Worm (Caenorhabditis elegans) whole organism, early embryonic: Measurements from ENCODE around the gene rsp-1.

ENCODE experiments used
- B0310.2 ChIP-seq: sonication (generic microtip); optimal IDR thresholded peaks from 2 replicates; lab custom pipeline; 2016; ENCODE audit warnings: mild to moderate bottlenecking, missing genetic modification characterization, missing compliant biosample characterization
- F13C5.2 ChIP-seq: sonication (generic microtip); optimal IDR thresholded peaks from 2 replicates; lab custom pipeline; 2017; ENCODE audit warnings: mild to moderate bottlenecking, missing genetic modification characterization, inconsistent platforms, missing compliant biosample characterization
- aly-1 ChIP-seq: sonication (generic microtip); optimal IDR thresholded peaks from 2 replicates; lab custom pipeline; 2016; ENCODE audit warnings: missing genetic modification characterization, missing compliant biosample characterization
- ama-1 ChIP-seq: fragments of 150-350 bp; optimal IDR thresholded peaks from 2 replicates; lab custom pipeline; 2014
- ceh-13 ChIP-seq: fragments of 200-800 bp; sonication (Bioruptor generic); optimal IDR thresholded peaks from 2 replicates; lab custom pipeline; 2018; ENCODE audit warnings: mild to moderate bottlenecking, missing genetic modification characterization, missing compliant biosample characterization
- ceh-36 ChIP-seq: sonication (generic microtip); optimal IDR thresholded peaks from 2 replicates; lab custom pipeline; 2016; ENCODE audit warnings: missing genetic modification characterization, inconsistent platforms, missing compliant biosample characterization
- ets-7 ChIP-seq: sonication (generic microtip); optimal IDR thresholded peaks from 2 replicates; lab custom pipeline; 2016; ENCODE audit warnings: missing genotype, missing genetic modification characterization, missing compliant biosample characterization
- flt-1 ChIP-seq: fragments of 200-800 bp; sonication (Bioruptor generic); IDR thresholded peaks from 2 replicates; pipeline ENCODE4 v1.3.6; 2022; ENCODE audit warnings: missing genetic modification characterization, missing compliant biosample characterization
- hmbx-1 ChIP-seq: sonication (generic microtip); optimal IDR thresholded peaks from 2 replicates; lab custom pipeline; 2016; ENCODE audit warnings: mild to moderate bottlenecking, missing genetic modification characterization, missing compliant biosample characterization
- hmg-4 ChIP-seq: fragments of 200-800 bp; sonication (Bioruptor generic); optimal IDR thresholded peaks from 2 replicates; lab custom pipeline; 2018; ENCODE audit warnings: mild to moderate bottlenecking, missing genetic modification characterization, missing compliant biosample characterization
- hnd-1 ChIP-seq: sonication (generic microtip); optimal IDR thresholded peaks from 2 replicates; lab custom pipeline; 2016; ENCODE audit warnings: missing genetic modification characterization, missing compliant biosample characterization
- pes-1 ChIP-seq: fragments of 200-800 bp; sonication (Bioruptor generic); IDR thresholded peaks from 2 replicates; pipeline ENCODE4 v1.3.6; 2022; ENCODE audit warnings: missing genetic modification reagents, missing genetic modification characterization, missing compliant biosample characterization
- scrt-1 ChIP-seq: fragments of 200-800 bp; sonication (Bioruptor generic); IDR thresholded peaks from 2 replicates; pipeline ENCODE4 v1.3.6; 2022; ENCODE audit warnings: missing genetic modification characterization, missing compliant biosample characterization
- sea-1 ChIP-seq: fragments of 200-800 bp; sonication (Bioruptor generic); conservative IDR thresholded peaks from 2 replicates; pipeline ENCODE4 v1.3.6; 2022; ENCODE audit warnings: missing genetic modification characterization, missing compliant biosample characterization
- tbx-11 ChIP-seq: fragments of 200-800 bp; sonication (Bioruptor generic); IDR thresholded peaks from 2 replicates; pipeline ENCODE4 v1.3.6; 2022; ENCODE audit warnings: missing genetic modification characterization, missing compliant biosample characterization
- tbx-37 ChIP-seq: fragments of 200-800 bp; sonication (Bioruptor generic); conservative IDR thresholded peaks from 2 replicates; pipeline ENCODE4 v1.3.6; 2022; ENCODE audit warnings: missing genetic modification reagents, missing genetic modification characterization, missing compliant biosample characterization
- tra-4 ChIP-seq: sonication (generic microtip); optimal IDR thresholded peaks from 2 replicates; lab custom pipeline; 2017; ENCODE audit warnings: missing genetic modification characterization, missing compliant biosample characterization

The rsp-1 gene

ce11 chrII:11443862-11444261 lies 9.3 kb upstream of the rsp-1 start, which contains the start of gene adbp-1:
adbp-1 (plus strand) TSS chrII:11444162.
- no peak for TF ChIP-seq hmg-4 (GFP tag; lab: Kevin White, UChicago)
- TF ChIP-seq ceh-36 (tag; lab: Kevin White, UChicago), result no peak
- no peak for TF ChIP-seq flt-1 (GFP tag; lab: Robert Waterston, UW)
- no peak for TF ChIP-seq tbx-11 (GFP tag; lab: Robert Waterston, UW)
- TF ChIP-seq ets-7 (tag; lab: Kevin White, UChicago), result no peak

ce11 chrII:11444973-11445372 lies 8.2 kb upstream of the rsp-1 start, which contains the start of gene W02B12.13:
W02B12.13 (plus strand) TSS chrII:11445273.
- TF ChIP-seq hmbx-1 (tag; lab: Kevin White, UChicago), result no peak
- no peak for TF ChIP-seq F13C5.2 (tag; lab: Kevin White, UChicago)
- no peak for TF ChIP-seq B0310.2 (tag; lab: Kevin White, UChicago)
- TF ChIP-seq aly-1 (tag; lab: Kevin White, UChicago), result no peak
- no peak for TF ChIP-seq flt-1 (GFP tag; lab: Robert Waterston, UW)
- no peak for TF ChIP-seq ama-1 (lab: Kevin White, UChicago)
- no peak for TF ChIP-seq ets-7 (tag; lab: Kevin White, UChicago)
- TF ChIP-seq ceh-36 (tag; lab: Kevin White, UChicago), result no peak
- TF ChIP-seq sea-1, result no peak
- no peak for TF ChIP-seq pes-1 (GFP tag; lab: Robert Waterston, UW)
- TF ChIP-seq hnd-1 (tag; lab: Kevin White, UChicago), result no peak
- no peak for TF ChIP-seq scrt-1 (GFP tag; lab: Robert Waterston, UW)
- no peak for TF ChIP-seq ceh-13
- no peak for TF ChIP-seq hmg-4 (GFP tag; lab: Kevin White, UChicago)
- no peak for TF ChIP-seq tbx-37 (GFP tag; lab: Robert Waterston, UW)
- TF ChIP-seq tra-4, result no peak

ce11 chrII:11448753-11449152 lies 4.4 kb upstream of the rsp-1 start, which contains the start of gene W02B12.1:
W02B12.1 (plus strand) TSS chrII:11449021.
- TF ChIP-seq hmg-4 (GFP tag; lab: Kevin White, UChicago) (no peak), tbx-11 (GFP tag; lab: Robert Waterston, UW) (no peak), ama-1 (lab: Kevin White, UChicago) (no peak), hnd-1 (tag; lab: Kevin White, UChicago) (no peak), B0310.2 (tag; lab: Kevin White, UChicago) (no peak), sea-1 (no peak)

- TF ChIP-seq ceh-36 (tag; lab: Kevin White, UChicago) (no peak), flt-1 (GFP tag; lab: Robert Waterston, UW) (no peak), ama-1 (lab: Kevin White, UChicago) (no peak), hmg-4 (GFP tag; lab: Kevin White, UChicago) (no peak), aly-1 (tag; lab: Kevin White, UChicago) (no peak), ceh-13 (no peak), hmbx-1 (tag; lab: Kevin White, UChicago) (no peak), B0310.2 (tag; lab: Kevin White, UChicago) (no peak), tbx-11 (GFP tag; lab: Robert Waterston, UW) (no peak), tra-4 (no peak), tbx-37 (GFP tag; lab: Robert Waterston, UW) (no peak), pes-1 (GFP tag; lab: Robert Waterston, UW) (no peak), hnd-1 (tag; lab: Kevin White, UChicago) (no peak)
Observed at ce11 chrII:11450882-11451281, 2.3 kb upstream of the rsp-1 start.

- no peak for TF ChIP-seq ets-7 (tag; lab: Kevin White, UChicago)
Observed at ce11 chrII:11451738-11452137, 1.4 kb upstream of the rsp-1 start.

- no peak for TF ChIP-seq ets-7 (tag; lab: Kevin White, UChicago)
- no peak for TF ChIP-seq scrt-1 (GFP tag; lab: Robert Waterston, UW)
- TF ChIP-seq pes-1 (GFP tag; lab: Robert Waterston, UW), result no peak
- TF ChIP-seq hmg-4 (GFP tag; lab: Kevin White, UChicago), result no peak
- no peak for TF ChIP-seq tra-4
- no peak for TF ChIP-seq F13C5.2 (tag; lab: Kevin White, UChicago)
- no peak for TF ChIP-seq aly-1 (tag; lab: Kevin White, UChicago)
- no peak for TF ChIP-seq hmbx-1 (tag; lab: Kevin White, UChicago)
- TF ChIP-seq ceh-36 (tag; lab: Kevin White, UChicago), result no peak
- no peak for TF ChIP-seq ama-1 (lab: Kevin White, UChicago)
- no peak for TF ChIP-seq ceh-13
- no peak for TF ChIP-seq B0310.2 (tag; lab: Kevin White, UChicago)
- TF ChIP-seq tbx-37 (GFP tag; lab: Robert Waterston, UW), result no peak
- no peak for TF ChIP-seq hnd-1 (tag; lab: Kevin White, UChicago)
- TF ChIP-seq tbx-11 (GFP tag; lab: Robert Waterston, UW), result no peak
- TF ChIP-seq sea-1, result no peak
Observed at ce11 chrII:11452498-11453005, 610 bp upstream of the rsp-1 start, which contains the start of gene rsp-2. rsp-2 (minus strand) TSS chrII:11452955.

DNA sequence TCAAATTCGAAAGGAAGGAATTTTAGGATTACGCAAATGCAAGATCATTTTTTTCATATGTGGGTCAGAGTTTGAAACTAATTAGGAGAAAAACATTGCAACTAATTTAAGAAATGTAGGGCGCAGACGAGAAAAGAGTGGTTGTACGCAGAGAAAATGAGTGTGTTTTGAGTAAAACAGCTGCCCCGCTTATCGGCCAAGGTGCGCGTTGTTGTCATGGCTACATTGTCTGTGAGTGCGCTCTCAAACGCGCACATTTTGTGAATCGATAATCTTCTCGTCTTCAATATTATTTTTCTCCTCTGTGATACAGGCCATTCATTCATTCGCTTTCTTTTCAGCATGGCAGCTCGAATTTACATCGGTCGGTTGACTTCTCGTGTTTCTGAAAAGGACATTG lies 477 bp downstream of the rsp-1 start:
- TF ChIP-seq hmg-4 (GFP tag; lab: Kevin White, UChicago), result no peak
- no peak for TF ChIP-seq ceh-36 (tag; lab: Kevin White, UChicago)
- no peak for TF ChIP-seq ceh-13
- no peak for TF ChIP-seq aly-1 (tag; lab: Kevin White, UChicago)
- TF ChIP-seq ets-7 (tag; lab: Kevin White, UChicago), result no peak
- no peak for TF ChIP-seq F13C5.2 (tag; lab: Kevin White, UChicago)
- no peak for TF ChIP-seq hmbx-1 (tag; lab: Kevin White, UChicago)
- no peak for TF ChIP-seq B0310.2 (tag; lab: Kevin White, UChicago)
- TF ChIP-seq tbx-37 (GFP tag; lab: Robert Waterston, UW), result no peak
- TF ChIP-seq flt-1 (GFP tag; lab: Robert Waterston, UW), result no peak
- no peak for TF ChIP-seq ama-1 (lab: Kevin White, UChicago)
- no peak for TF ChIP-seq pes-1 (GFP tag; lab: Robert Waterston, UW)
- no peak for TF ChIP-seq tbx-11 (GFP tag; lab: Robert Waterston, UW)
- no peak for TF ChIP-seq tra-4
- TF ChIP-seq hnd-1 (tag; lab: Kevin White, UChicago), result no peak
- TF ChIP-seq sea-1, result no peak
- TF ChIP-seq scrt-1 (GFP tag; lab: Robert Waterston, UW), result no peak
